Fruit fly (Drosophila melanogaster): Measurements from ENCODE around the gene CG14089.

Gene CG14089

dm6 chr3L:19230801-19231547, 49.6 kb downstream of the CG14089 start (continued):
- TF ChIP-seq Scr (GFP tag; IDR thresholded peaks at IDR 0.05; ENCODE audit: partially characterized antibody) (no peak), bbx (GFP tag; IDR thresholded peaks at IDR 0.05; ENCODE audit: partially characterized antibody) (peak; percentile 62), CG8944 (GFP tag; optimal IDR thresholded peaks at IDR 0.05) (no peak), Poxn (GFP tag; IDR thresholded peaks at IDR 0.05) (no peak), CG18599 (GFP tag; optimal IDR thresholded peaks at IDR 0.05) (peak; percentile 68), D19B (GFP tag; optimal IDR thresholded peaks at IDR 0.05) (no peak), sd (tag; optimal IDR thresholded peaks at IDR 0.05) (peak; percentile 51), Neu2 (GFP tag; optimal IDR thresholded peaks at IDR 0.05; ENCODE audit: borderline replicate concordance) (no peak), CrebB (tag; optimal IDR thresholded peaks at IDR 0.05) (no peak), CG34376 (GFP tag; optimal IDR thresholded peaks at IDR 0.05) (no peak), ttk (GFP tag; IDR thresholded peaks at IDR 0.05) (no peak), trem (tag; optimal IDR thresholded peaks at IDR 0.05) (no peak), lilli (GFP tag; optimal IDR thresholded peaks at IDR 0.05) (no peak), CG17802 (tag; optimal IDR thresholded peaks at IDR 0.05) (no peak), CG2712 (tag; optimal IDR thresholded peaks at IDR 0.05) (peak; percentile 48), grau (tag; optimal IDR thresholded peaks at IDR 0.05) (peak; percentile 57), CG4854 (GFP tag; optimal IDR thresholded peaks at IDR 0.05) (no peak), Taf1 (GFP tag; IDR thresholded peaks at IDR 0.05) (no peak), CG1024 (GFP tag; IDR thresholded peaks at IDR 0.05) (no peak), Sox100B (GFP tag; optimal IDR thresholded peaks at IDR 0.05) (no peak), gfzf (GFP tag; optimal IDR thresholded peaks at IDR 0.05) (no peak), Hey (tag; optimal IDR thresholded peaks at IDR 0.05) (no peak), Hmr (GFP tag; optimal IDR thresholded peaks at IDR 0.05) (peak; percentile 59), Sry-δ (GFP tag; optimal IDR thresholded peaks at IDR 0.05) (no peak), CG12155 (GFP tag; optimal IDR thresholded peaks at IDR 0.05) (no peak), fd3F (GFP tag; optimal IDR thresholded peaks at IDR 0.05) (no peak), zen (tag; optimal IDR thresholded peaks at IDR 0.05) (no peak), CG2120 (GFP tag; optimal IDR thresholded peaks at IDR 0.05) (peak; percentile 60), NC2α (GFP tag; optimal IDR thresholded peaks at IDR 0.05) (no peak), CG13296 (GFP tag; optimal IDR thresholded peaks at IDR 0.05) (no peak), NK7.1 (GFP tag; optimal IDR thresholded peaks at IDR 0.05) (no peak), dpn (GFP tag; optimal IDR thresholded peaks at IDR 0.05) (no peak), CG10565 (GFP tag; optimal IDR thresholded peaks at IDR 0.05) (no peak), CG4328 (GFP tag; optimal IDR thresholded peaks at IDR 0.05) (no peak), Sox102F (GFP tag; optimal IDR thresholded peaks at IDR 0.05) (peak; percentile 55), CG10959 (GFP tag; IDR thresholded peaks at IDR 0.05) (no peak), CG11695 (GFP tag; IDR thresholded peaks at IDR 0.05) (0 out of 3 replicates have a peak, but pooled peaks have one; percentile 9), YL-1 (GFP tag; optimal IDR thresholded peaks at IDR 0.05) (no peak), Lpt (GFP tag; optimal IDR thresholded peaks at IDR 0.05) (no peak), cato (GFP tag; optimal IDR thresholded peaks at IDR 0.05; ENCODE audit: borderline replicate concordance) (no peak), p53 (GFP tag; optimal IDR thresholded peaks at IDR 0.05) (no peak), Eip74EF (GFP tag; optimal IDR thresholded peaks at IDR 0.05) (no peak), CG15073 (GFP tag; optimal IDR thresholded peaks at IDR 0.05) (no peak), CG31441 (GFP tag; IDR thresholded peaks at IDR 0.05) (0 out of 2 replicates have a peak, but pooled peaks have one; percentile 32), onecut (GFP tag; IDR thresholded peaks at IDR 0.05) (no peak), Dip2 (GFP tag; IDR thresholded peaks at IDR 0.05) (no peak), CG3281 (GFP tag; optimal IDR thresholded peaks at IDR 0.05) (peak; percentile 30), ham (GFP tag; IDR thresholded peaks at IDR 0.05) (no peak), CG7556 (GFP tag; optimal IDR thresholded peaks at IDR 0.05) (peak; percentile 74)
